Worm (Caenorhabditis elegans) whole organism, L3 larva: ENCODE measurements around the gene mlp-1.

Experiments used
- aly-2 ChIP-seq: fragments of 150-350 bp; optimal IDR thresholded peaks from 2 replicates; lab custom pipeline; 2014; ENCODE audit warnings: missing biosample characterization, missing genetic modification characterization
- ama-1 ChIP-seq: fragments of 150-350 bp; optimal IDR thresholded peaks from 2 replicates; lab custom pipeline; 2018
- daf-12 ChIP-seq: fragments of 150-350 bp; optimal IDR thresholded peaks from 2 replicates; lab custom pipeline; 2014; ENCODE audit warnings: missing biosample characterization, missing genetic modification reagents, missing genetic modification characterization
- fkh-10 ChIP-seq: sonication (generic microtip); optimal IDR thresholded peaks from 2 replicates; lab custom pipeline; 2017; ENCODE audit warnings: missing biosample characterization, missing genetic modification reagents, missing genetic modification characterization
- nhr-23 ChIP-seq: fragments of 150-350 bp; optimal IDR thresholded peaks from 2 replicates; lab custom pipeline; 2014; ENCODE audit warnings: missing biosample characterization, missing genetic modification reagents, missing genetic modification characterization
- nhr-25 ChIP-seq: sonication (generic microtip); optimal IDR thresholded peaks from 2 replicates; lab custom pipeline; 2017; ENCODE audit warnings: missing biosample characterization, missing genetic modification characterization
- nhr-43 ChIP-seq: sonication (generic microtip); optimal IDR thresholded peaks from 2 replicates; lab custom pipeline; 2016; ENCODE audit warnings: mild to moderate bottlenecking, missing genetic modification characterization, missing compliant biosample characterization; ENCODE audit not compliant: poor library complexity, severe bottlenecking
- nhr-67 ChIP-seq: fragments of 150-350 bp; optimal IDR thresholded peaks from 2 replicates; lab custom pipeline; 2014; ENCODE audit warnings: missing biosample characterization, missing genetic modification characterization
- nhr-76 ChIP-seq: fragments of 150-350 bp; sonication (generic microtip); optimal IDR thresholded peaks from 5 replicates; lab custom pipeline; 2014; ENCODE audit warnings: missing biosample characterization, missing genetic modification characterization
- snpc-4 ChIP-seq: fragments of 150-350 bp; optimal IDR thresholded peaks from 2 replicates; lab custom pipeline; 2014; ENCODE audit warnings: missing biosample characterization, missing genetic modification characterization
- tbx-2 ChIP-seq: sonication (generic microtip); optimal IDR thresholded peaks from 2 replicates; lab custom pipeline; 2016; ENCODE audit warnings: mild to moderate bottlenecking, missing genetic modification characterization, missing compliant biosample characterization
- zag-1 ChIP-seq: fragments of 150-350 bp; optimal IDR thresholded peaks from 2 replicates; lab custom pipeline; 2014; ENCODE audit warnings: missing biosample characterization, missing genetic modification characterization

DNA sequence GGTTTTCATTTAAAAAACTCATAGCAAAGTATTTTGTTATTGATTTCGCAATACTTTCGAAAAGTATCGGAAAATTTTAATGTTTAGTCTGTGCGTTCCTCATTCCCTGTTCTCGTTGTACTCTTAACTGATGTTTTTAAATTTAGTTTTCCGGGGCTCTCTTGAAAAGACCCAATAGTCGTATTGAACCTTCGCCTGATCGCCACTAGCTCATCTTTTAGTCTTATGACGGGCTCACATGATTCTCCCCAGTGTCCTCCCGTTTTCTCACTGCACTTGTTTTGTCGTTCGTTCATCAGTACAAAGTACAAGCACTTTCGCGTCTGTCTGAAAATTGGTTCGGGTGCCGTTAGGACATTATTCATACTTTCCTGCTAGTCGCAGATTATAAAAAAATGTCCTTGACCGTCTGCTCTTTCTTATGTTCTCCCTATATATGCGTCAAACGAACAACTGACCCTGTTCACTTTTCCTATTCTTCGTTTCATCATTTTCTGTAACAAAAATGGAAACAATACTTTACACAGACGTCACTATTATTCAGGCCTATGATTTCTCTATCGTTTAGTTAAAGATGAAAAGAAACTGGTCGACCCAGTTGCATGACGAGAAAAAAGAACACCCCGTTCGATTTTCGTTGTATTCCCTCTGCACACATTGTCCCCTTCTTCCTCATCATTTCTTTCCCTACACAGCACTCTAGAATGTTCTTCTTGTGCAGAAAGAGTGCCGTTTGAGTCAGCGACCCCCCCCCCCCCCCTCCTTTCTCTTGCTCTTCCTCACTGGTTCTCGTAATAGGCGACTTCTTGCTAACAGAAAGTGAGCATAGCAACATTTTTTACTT is 35.2 kb downstream of the mlp-1 start, which contains the start of gene ubq-1:
- TF ChIP-seq snpc-4 (tag; lab: Kevin White, UChicago) (no peak), ama-1 (peak; percentile 59), fkh-10 (GFP tag; lab: Kevin White, UChicago) (no peak), tbx-2 (tag; lab: Kevin White, UChicago) (no peak), nhr-23 (tag; lab: Kevin White, UChicago) (peak; percentile 7), nhr-76 (tag; lab: Kevin White, UChicago) (no peak), nhr-43 (tag; lab: Kevin White, UChicago) (no peak), aly-2 (tag; lab: Kevin White, UChicago) (no peak), nhr-67 (tag; lab: Kevin White, UChicago) (no peak), nhr-25 (tag; lab: Kevin White, UChicago) (peak; percentile 64), daf-12 (tag; lab: Kevin White, UChicago) (no peak), zag-1 (tag; lab: Kevin White, UChicago) (no peak)
